Worm (Caenorhabditis elegans): ENCODE results near the gene F59B2.3.

The F59B2.3 gene

ce11 chrIII:8960664-8961063 lies 38.9 kb downstream of the F59B2.3 start, which contains the start of gene ZK643.6:
Gene ZK643.6, minus strand, starts transcription at chrIII:8960764.
- TF ChIP-seq tbx-2 (tag; optimal IDR thresholded peaks at IDR 0.05) (no peak), pqm-1 (tag; optimal IDR thresholded peaks at IDR 0.05) (no peak), nhr-23 (tag; optimal IDR thresholded peaks at IDR 0.05) (no peak), mdl-1 (tag; optimal IDR thresholded peaks at IDR 0.05) (no peak), nhr-67 (tag; optimal IDR thresholded peaks at IDR 0.05) (no peak), pha-4 (tag; optimal IDR thresholded peaks at IDR 0.05) (no peak), fos-1 (tag; optimal IDR thresholded peaks at IDR 0.05) (no peak), egl-5 (tag; optimal IDR thresholded peaks at IDR 0.05) (no peak), ceh-28 (tag; optimal IDR thresholded peaks at IDR 0.05) (no peak), daf-12 (tag; optimal IDR thresholded peaks at IDR 0.05) (no peak)

ce11 chrIII:8956146-8956646 lies 43.4 kb downstream of the F59B2.3 start, which contains the start of the genes ZK643.5 and ZK643.2:
Gene ZK643.5, minus strand, starts transcription at chrIII:8956196.
Gene ZK643.2, plus strand, starts transcription at chrIII:8956540.
- no peak for TF ChIP-seq nhr-28 (tag; optimal IDR thresholded peaks at IDR 0.05)
- TF ChIP-seq lsy-12 (tag; optimal IDR thresholded peaks at IDR 0.05) = no peak
- no peak for TF ChIP-seq fkh-10 (GFP tag; optimal IDR thresholded peaks at IDR 0.05)
- no peak for TF ChIP-seq ztf-11 (tag; optimal IDR thresholded peaks at IDR 0.05)
- no peak for TF ChIP-seq tbx-2 (tag; optimal IDR thresholded peaks at IDR 0.05)
- TF ChIP-seq lin-15B (tag; optimal IDR thresholded peaks at IDR 0.05) = peak; percentile 48
- no peak for TF ChIP-seq egl-27 (tag; optimal IDR thresholded peaks at IDR 0.05)
- no peak for TF ChIP-seq sea-2 (GFP tag; optimal IDR thresholded peaks at IDR 0.05)
- TF ChIP-seq nhr-43 (tag; optimal IDR thresholded peaks at IDR 0.05; ENCODE audit: poor library complexity, severe bottlenecking) = no peak
- peak; percentile 38 for TF ChIP-seq snpc-4 (tag; optimal IDR thresholded peaks at IDR 0.05)
- no peak for TF ChIP-seq daf-12 (tag; optimal IDR thresholded peaks at IDR 0.05)
- TF ChIP-seq nhr-237 (tag; optimal IDR thresholded peaks at IDR 0.05) = no peak
- TF ChIP-seq nhr-67 (tag; optimal IDR thresholded peaks at IDR 0.05) = no peak
- peak; percentile 27 for TF ChIP-seq R02D3.7 (tag; optimal IDR thresholded peaks at IDR 0.05)
- no peak for TF ChIP-seq zag-1 (tag; optimal IDR thresholded peaks at IDR 0.05)
- TF ChIP-seq nhr-76 (tag; optimal IDR thresholded peaks at IDR 0.05) = no peak
- no peak for TF ChIP-seq elt-3 (tag; optimal IDR thresholded peaks at IDR 0.05)
- no peak for TF ChIP-seq ztf-4 (tag; optimal IDR thresholded peaks at IDR 0.05)
- TF ChIP-seq nhr-11 (tag; optimal IDR thresholded peaks at IDR 0.05) = no peak
- TF ChIP-seq unc-39 (tag; optimal IDR thresholded peaks at IDR 0.05) = no peak
- TF ChIP-seq ceh-82 (tag; optimal IDR thresholded peaks at IDR 0.05) = peak; percentile 11
- no peak for TF ChIP-seq mml-1 (tag; optimal IDR thresholded peaks at IDR 0.05)
- no peak for TF ChIP-seq pqm-1 (tag; optimal IDR thresholded peaks at IDR 0.05)
- no peak for TF ChIP-seq ama-1 (optimal IDR thresholded peaks at IDR 0.05)
- no peak for TF ChIP-seq skn-1 (tag; optimal IDR thresholded peaks at IDR 0.05)
- TF ChIP-seq ceh-16 (tag; optimal IDR thresholded peaks at IDR 0.05) = no peak
- no peak for TF ChIP-seq aly-2 (tag; optimal IDR thresholded peaks at IDR 0.05)
- TF ChIP-seq jun-1 (tag; optimal IDR thresholded peaks at IDR 0.05) = no peak
- peak; percentile 95 for TF ChIP-seq ceh-28 (tag; optimal IDR thresholded peaks at IDR 0.05)
- TF ChIP-seq mdl-1 (tag; optimal IDR thresholded peaks at IDR 0.05) = no peak
- no peak for TF ChIP-seq nhr-12 (tag; optimal IDR thresholded peaks at IDR 0.05)
- TF ChIP-seq nhr-25 (tag; optimal IDR thresholded peaks at IDR 0.05) = no peak
- TF ChIP-seq nhr-23 (tag; optimal IDR thresholded peaks at IDR 0.05) = no peak
- TF ChIP-seq elt-2 (tag; optimal IDR thresholded peaks at IDR 0.05) = peak; percentile 14
- TF ChIP-seq fkh-2 (tag; optimal IDR thresholded peaks at IDR 0.05) = no peak
- no peak for TF ChIP-seq ZK546.5 (tag; optimal IDR thresholded peaks at IDR 0.05)
- no peak for TF ChIP-seq lin-39 (tag; optimal IDR thresholded peaks at IDR 0.05)
- TF ChIP-seq nhr-77 (tag; optimal IDR thresholded peaks at IDR 0.05) = no peak
- no peak for TF ChIP-seq eor-1 (tag; optimal IDR thresholded peaks at IDR 0.05)
- TF ChIP-seq nfya-1 (tag; optimal IDR thresholded peaks at IDR 0.05; ENCODE audit: insufficient read depth) = peak; percentile 86
- TF ChIP-seq egl-5 (tag; optimal IDR thresholded peaks at IDR 0.05) = peak; percentile 10
- TF ChIP-seq pha-4 (tag; optimal IDR thresholded peaks at IDR 0.05) = peak; percentile 84
- no peak for TF ChIP-seq elt-1 (tag; optimal IDR thresholded peaks at IDR 0.05)
- no peak for TF ChIP-seq ceh-9 (tag; optimal IDR thresholded peaks at IDR 0.05)
- peak; percentile 86 for TF ChIP-seq hmg-11 (tag; optimal IDR thresholded peaks at IDR 0.05)
- no peak for TF ChIP-seq fos-1 (tag; optimal IDR thresholded peaks at IDR 0.05)
- no peak for TF ChIP-seq unc-62 (GFP tag; optimal IDR thresholded peaks at IDR 0.05)

All from whole organism, L3 larva.